Worm (Caenorhabditis elegans) whole organism, L2 larva: Measurements from ENCODE around the gene cwn-2.
A peak's percentile ranks its signal among the peaks of the same experiment; 100 is the strongest.

Experiments used
- C34F6.9 ChIP-seq: fragments of 150-350 bp; optimal IDR thresholded peaks from 2 replicates; lab custom pipeline; 2014; ENCODE audit warnings: missing biosample characterization, missing genetic modification characterization
- F13H6.1 ChIP-seq: sonication (generic microtip); optimal IDR thresholded peaks from 2 replicates; lab custom pipeline; 2016; ENCODE audit warnings: missing genetic modification characterization, missing compliant biosample characterization
- R02D3.7 ChIP-seq: fragments of 150-350 bp; optimal IDR thresholded peaks from 2 replicates; lab custom pipeline; 2014; ENCODE audit warnings: missing biosample characterization, missing genetic modification characterization
- alr-1 ChIP-seq: fragments of 150-350 bp; optimal IDR thresholded peaks from 2 replicates; lab custom pipeline; 2014; ENCODE audit warnings: missing biosample characterization, missing genetic modification characterization
- aly-2 ChIP-seq: fragments of 150-350 bp; optimal IDR thresholded peaks from 2 replicates; lab custom pipeline; 2014; ENCODE audit warnings: missing biosample characterization, missing genetic modification characterization
- ama-1 ChIP-seq: fragments of 150-350 bp; optimal IDR thresholded peaks from 2 replicates; lab custom pipeline; 2018; ENCODE audit warnings: inconsistent platforms
- ceh-16 ChIP-seq: fragments of 150-350 bp; optimal IDR thresholded peaks from 2 replicates; lab custom pipeline; 2014; ENCODE audit warnings: missing biosample characterization, missing genetic modification characterization
- ceh-82 ChIP-seq: fragments of 150-350 bp; optimal IDR thresholded peaks from 2 replicates; lab custom pipeline; 2014; ENCODE audit warnings: missing biosample characterization, missing genetic modification characterization
- dmd-4 ChIP-seq: sonication (generic microtip); optimal IDR thresholded peaks from 2 replicates; lab custom pipeline; 2017; ENCODE audit warnings: missing biosample characterization, missing genetic modification characterization
- egl-27 ChIP-seq: sonication (generic microtip); optimal IDR thresholded peaks from 3 replicates; lab custom pipeline; 2017; ENCODE audit warnings: missing biosample characterization, missing genetic modification reagents, missing genetic modification characterization
- elt-1 ChIP-seq: fragments of 150-350 bp; optimal IDR thresholded peaks from 2 replicates; lab custom pipeline; 2014; ENCODE audit warnings: missing biosample characterization, missing genetic modification characterization
- elt-3 ChIP-seq: sonication (generic microtip); optimal IDR thresholded peaks from 2 replicates; lab custom pipeline; 2017; ENCODE audit warnings: missing biosample characterization, missing genetic modification characterization
- fos-1 ChIP-seq: fragments of 150-350 bp; optimal IDR thresholded peaks from 2 replicates; lab custom pipeline; 2014; ENCODE audit warnings: missing biosample characterization, missing genetic modification characterization
- lin-11 ChIP-seq: fragments of 150-350 bp; sonication (generic microtip); optimal IDR thresholded peaks from 2 replicates; lab custom pipeline; 2014; ENCODE audit warnings: missing biosample characterization, missing genetic modification characterization, inconsistent platforms, mixed read lengths
- lin-13 ChIP-seq: fragments of 150-350 bp; optimal IDR thresholded peaks from 2 replicates; lab custom pipeline; 2014; ENCODE audit warnings: missing biosample characterization, missing genetic modification reagents, missing genetic modification characterization
- lsy-2 ChIP-seq, 2 experiments: fragments of 150-350 bp in 1 of 2; sonication (generic microtip) in 1 of 2; optimal IDR thresholded peaks; 2 replicates each; lab custom pipeline; 2014 to 2017; ENCODE audit warnings: missing biosample characterization in 2 of 2, missing genetic modification characterization in 2 of 2
- mab-5 ChIP-seq: fragments of 150-350 bp; optimal IDR thresholded peaks from 2 replicates; lab custom pipeline; 2014; ENCODE audit warnings: missing biosample characterization, missing genetic modification characterization
- mbf-1 ChIP-seq: sonication (generic microtip); optimal IDR thresholded peaks from 2 replicates; lab custom pipeline; 2017; ENCODE audit warnings: missing biosample characterization, missing genetic modification characterization
- mdl-1 ChIP-seq, 2 experiments: fragments of 150-350 bp in 1 of 2; sonication (generic microtip) in 1 of 2; optimal IDR thresholded peaks; 2 replicates each; lab custom pipeline; 2017; ENCODE audit warnings: missing biosample characterization in 2 of 2, missing genetic modification characterization in 2 of 2
- nhr-10 ChIP-seq: sonication (generic microtip); optimal IDR thresholded peaks from 2 replicates; lab custom pipeline; 2017; ENCODE audit warnings: missing biosample characterization, missing genetic modification characterization
- nhr-11 ChIP-seq: fragments of 150-350 bp; optimal IDR thresholded peaks from 2 replicates; lab custom pipeline; 2014; ENCODE audit warnings: missing biosample characterization, missing genetic modification characterization
- nhr-12 ChIP-seq: fragments of 150-350 bp; optimal IDR thresholded peaks from 2 replicates; lab custom pipeline; 2014; ENCODE audit warnings: missing biosample characterization, missing genetic modification characterization
- nhr-129 ChIP-seq: fragments of 150-350 bp; optimal IDR thresholded peaks from 2 replicates; lab custom pipeline; 2014; ENCODE audit warnings: missing biosample characterization, missing genetic modification characterization
- nhr-21 ChIP-seq: fragments of 150-350 bp; optimal IDR thresholded peaks from 2 replicates; lab custom pipeline; 2014; ENCODE audit warnings: missing biosample characterization, missing genetic modification characterization
- nhr-23 ChIP-seq: fragments of 150-350 bp; optimal IDR thresholded peaks from 2 replicates; lab custom pipeline; 2014; ENCODE audit warnings: missing biosample characterization, missing genetic modification reagents, missing genetic modification characterization
- nhr-237 ChIP-seq: fragments of 150-350 bp; optimal IDR thresholded peaks from 2 replicates; lab custom pipeline; 2014; ENCODE audit warnings: missing biosample characterization, missing genetic modification characterization
- nhr-25 ChIP-seq: fragments of 150-350 bp; sonication (generic microtip); optimal IDR thresholded peaks from 3 replicates; lab custom pipeline; 2014; ENCODE audit warnings: missing biosample characterization, missing genetic modification characterization
- nhr-6 ChIP-seq: fragments of 150-350 bp; optimal IDR thresholded peaks from 2 replicates; lab custom pipeline; 2014; ENCODE audit warnings: missing biosample characterization, missing genetic modification characterization
- nhr-77 ChIP-seq: fragments of 150-350 bp; optimal IDR thresholded peaks from 2 replicates; lab custom pipeline; 2014; ENCODE audit warnings: missing biosample characterization, missing genetic modification characterization
- peb-1 ChIP-seq: fragments of 150-350 bp; optimal IDR thresholded peaks from 2 replicates; lab custom pipeline; 2014; ENCODE audit warnings: missing biosample characterization, missing genetic modification characterization
- sem-4 ChIP-seq: fragments of 150-350 bp; optimal IDR thresholded peaks from 2 replicates; lab custom pipeline; 2014; ENCODE audit warnings: missing biosample characterization, missing genetic modification reagents, missing genetic modification characterization
- sma-3 ChIP-seq: sonication (generic microtip); optimal IDR thresholded peaks from 2 replicates; lab custom pipeline; 2016; ENCODE audit warnings: missing genetic modification reagents, missing genetic modification characterization, missing compliant biosample characterization
- sma-9 ChIP-seq, 2 experiments: fragments of 150-350 bp in 1 of 2; sonication (generic microtip) in 1 of 2; optimal IDR thresholded peaks; 2 replicates each; lab custom pipeline; 2014 to 2016; ENCODE audit warnings: missing genetic modification characterization in 2 of 2, mild to moderate bottlenecking in 1 of 2, missing biosample characterization in 1 of 2, missing compliant biosample characterization in 1 of 2, missing genetic modification reagents in 1 of 2, moderate library complexity in 1 of 2
- snpc-4 ChIP-seq: fragments of 150-350 bp; optimal IDR thresholded peaks from 2 replicates; lab custom pipeline; 2014; ENCODE audit warnings: missing biosample characterization, missing genetic modification characterization
- unc-39 ChIP-seq: fragments of 150-350 bp; optimal IDR thresholded peaks from 2 replicates; lab custom pipeline; 2014; ENCODE audit warnings: missing biosample characterization, missing genetic modification characterization
- unc-55 ChIP-seq: fragments of 150-350 bp; sonication (generic microtip); optimal IDR thresholded peaks from 3 replicates; lab custom pipeline; 2014; ENCODE audit warnings: missing biosample characterization, missing genetic modification reagents, missing genetic modification characterization
- unc-62 ChIP-seq: fragments of 150-350 bp; optimal IDR thresholded peaks from 2 replicates; lab custom pipeline; 2014; ENCODE audit warnings: missing biosample characterization, missing genetic modification reagents, missing genetic modification characterization
- zag-1 ChIP-seq: fragments of 150-350 bp; optimal IDR thresholded peaks from 2 replicates; lab custom pipeline; 2014; ENCODE audit warnings: missing biosample characterization, missing genetic modification characterization
- ztf-11 ChIP-seq: sonication (generic microtip); optimal IDR thresholded peaks from 2 replicates; lab custom pipeline; 2017; ENCODE audit warnings: missing biosample characterization, missing genetic modification characterization
- ztf-4 ChIP-seq: fragments of 150-350 bp; optimal IDR thresholded peaks from 2 replicates; lab custom pipeline; 2014; ENCODE audit warnings: missing biosample characterization, missing genetic modification characterization

cwn-2 gene

DNA sequence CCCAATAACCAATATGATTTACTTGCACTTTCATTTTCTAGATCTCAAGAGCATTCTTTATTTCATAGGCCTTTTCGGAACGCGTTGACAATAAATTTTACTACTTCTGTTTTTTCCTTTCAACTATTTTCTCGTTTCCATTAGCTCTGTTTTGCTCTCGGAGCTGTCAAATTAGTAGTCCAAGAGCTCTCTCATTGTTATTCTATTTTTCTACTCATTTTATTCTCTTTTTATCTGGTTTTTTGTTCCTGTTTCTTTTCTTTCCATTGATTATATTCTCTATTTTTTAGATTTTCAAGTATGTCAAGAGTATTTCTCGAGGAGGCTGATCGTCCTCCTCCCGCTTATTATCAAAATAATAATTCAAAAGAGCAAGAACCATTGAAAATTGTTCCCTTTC, 20.5 kb upstream of the cwn-2 start, which contains the start of gene T04B2.3:
T04B2.3 (plus strand) TSS at position 301 of the 400 bp plus-strand sequence.
- no peak for TF ChIP-seq nhr-77 (tag; lab: Kevin White, UChicago)
- TF ChIP-seq snpc-4 (tag; lab: Kevin White, UChicago): no peak
- TF ChIP-seq R02D3.7: no peak
- TF ChIP-seq nhr-6: no peak
- TF ChIP-seq nhr-10 (tag; lab: Kevin White, UChicago): no peak
- TF ChIP-seq egl-27 (tag; lab: Kevin White, UChicago): no peak
- no peak for TF ChIP-seq nhr-23 (tag; lab: Kevin White, UChicago)
- TF ChIP-seq peb-1: no peak
- TF ChIP-seq alr-1 (tag; lab: Kevin White, UChicago): no peak
- TF ChIP-seq fos-1 (tag; lab: Kevin White, UChicago): no peak
- no peak for TF ChIP-seq lin-13 (GFP tag; lab: Kevin White, UChicago)
- no peak for TF ChIP-seq sma-9 (GFP tag; optimal IDR thresholded peaks at IDR 0.05; lab: Kevin White, UChicago)
- no peak for TF ChIP-seq sma-9 (tag; optimal IDR thresholded peaks at IDR 0.05; lab: Kevin White, UChicago)
- TF ChIP-seq ztf-4 (tag; lab: Kevin White, UChicago): no peak
- TF ChIP-seq dmd-4 (tag; lab: Kevin White, UChicago): no peak
- no peak for TF ChIP-seq ceh-82 (tag; lab: Kevin White, UChicago)
- TF ChIP-seq elt-3: no peak
- TF ChIP-seq nhr-21 (tag; lab: Kevin White, UChicago): no peak
- no peak for TF ChIP-seq unc-39 (tag; lab: Kevin White, UChicago)

- peak; percentile 27 for TF ChIP-seq nhr-129 (tag; lab: Kevin White, UChicago)
- TF ChIP-seq snpc-4 (tag; lab: Kevin White, UChicago): no peak
- no peak for TF ChIP-seq unc-55
Measured at ce11 chrIV:10048268-10048667, 19.3 kb upstream of the cwn-2 start.

DNA sequence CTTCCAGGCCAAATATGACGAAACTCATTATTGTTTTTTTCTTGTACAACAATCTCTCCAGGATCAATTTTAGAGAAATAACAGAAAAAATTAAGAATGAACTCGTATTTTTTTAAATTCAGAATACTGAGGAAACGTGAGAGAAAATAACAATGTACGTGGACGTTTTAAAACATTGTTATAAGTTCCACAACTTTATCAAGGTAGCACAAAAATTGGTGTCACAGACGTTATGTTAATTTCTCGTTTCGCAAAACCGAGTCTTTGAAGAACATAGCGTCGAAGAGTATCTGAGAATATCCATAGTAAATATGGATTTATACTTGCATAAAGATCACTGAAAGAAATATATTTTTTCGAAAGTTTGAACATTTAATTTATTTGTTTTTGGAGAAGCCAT, 16.5 kb upstream of the cwn-2 start, which contains the start of gene T04B2.8:
T04B2.8 (minus strand) TSS at position 101 of the 400 bp plus-strand sequence.
- TF ChIP-seq ztf-11 (tag; lab: Kevin White, UChicago) (no peak), nhr-77 (tag; lab: Kevin White, UChicago) (no peak), nhr-21 (tag; lab: Kevin White, UChicago) (no peak)

- no peak for TF ChIP-seq elt-3
Measured at ce11 chrIV:10053550-10053949, 14.1 kb upstream of the cwn-2 start, which contains the start of gene srv-12. Gene srv-12, minus strand, starts transcription at chrIV:10053650.

- TF ChIP-seq lsy-2 (tag; optimal IDR thresholded peaks at IDR 0.05; lab: Kevin White, UChicago) (no peak), R02D3.7 (no peak)
- TF ChIP-seq, all 48 proteins: peak for 0
Measured at ce11 chrIV:10056138-10056537, 11.5 kb upstream of the cwn-2 start, which contains the start of gene T04B2.7. Gene T04B2.7, minus strand, starts transcription at chrIV:10056238.

- TF ChIP-seq mab-5 (tag; lab: Kevin White, UChicago) (no peak), sem-4 (tag; lab: Kevin White, UChicago) (no peak), nhr-129 (tag; lab: Kevin White, UChicago) (no peak), R02D3.7 (no peak), dmd-4 (tag; lab: Kevin White, UChicago) (no peak), nhr-21 (tag; lab: Kevin White, UChicago) (no peak), unc-55 (no peak), nhr-10 (tag; lab: Kevin White, UChicago) (no peak), alr-1 (tag; lab: Kevin White, UChicago) (no peak), aly-2 (tag; lab: Kevin White, UChicago) (no peak), F13H6.1 (tag; lab: Kevin White, UChicago) (peak; percentile 55), lin-13 (GFP tag; lab: Kevin White, UChicago) (no peak), unc-39 (tag; lab: Kevin White, UChicago) (no peak), nhr-25 (tag; lab: Kevin White, UChicago) (no peak), lin-11 (tag; lab: Kevin White, UChicago) (no peak), elt-3 (no peak), ceh-16 (tag; lab: Kevin White, UChicago) (no peak), nhr-23 (tag; lab: Kevin White, UChicago) (no peak), mbf-1 (no peak), unc-62 (GFP tag; lab: Kevin White, UChicago) (no peak), sma-9 (GFP tag; optimal IDR thresholded peaks at IDR 0.05; lab: Kevin White, UChicago) (peak; percentile 77), sma-9 (tag; optimal IDR thresholded peaks at IDR 0.05; lab: Kevin White, UChicago) (no peak), nhr-77 (tag; lab: Kevin White, UChicago) (no peak), nhr-12 (tag; lab: Kevin White, UChicago) (no peak), nhr-11 (tag; lab: Kevin White, UChicago) (no peak), ama-1 (no peak), snpc-4 (tag; lab: Kevin White, UChicago) (no peak), lsy-2 (tag; optimal IDR thresholded peaks at IDR 0.05; lab: Kevin White, UChicago) (no peak), zag-1 (tag; lab: Kevin White, UChicago) (no peak), elt-1 (no peak), sma-3 (GFP tag; lab: Kevin White, UChicago) (peak; percentile 7), C34F6.9 (no peak), nhr-237 (tag; lab: Kevin White, UChicago) (no peak), peb-1 (no peak), ztf-11 (tag; lab: Kevin White, UChicago) (no peak), fos-1 (tag; lab: Kevin White, UChicago) (peak; percentile 76), egl-27 (tag; lab: Kevin White, UChicago) (peak; percentile 42), mdl-1 (tag; optimal IDR thresholded peaks at IDR 0.05; lab: Kevin White, UChicago) (no peak)
Measured at ce11 chrIV:10059175-10059574, 8.4 kb upstream of the cwn-2 start.
